Fruit fly (Drosophila melanogaster): ENCODE results near the gene CG13309.
A peak's percentile ranks its signal among the peaks of the same experiment; 100 is the strongest.

Gene CG13309

DNA sequence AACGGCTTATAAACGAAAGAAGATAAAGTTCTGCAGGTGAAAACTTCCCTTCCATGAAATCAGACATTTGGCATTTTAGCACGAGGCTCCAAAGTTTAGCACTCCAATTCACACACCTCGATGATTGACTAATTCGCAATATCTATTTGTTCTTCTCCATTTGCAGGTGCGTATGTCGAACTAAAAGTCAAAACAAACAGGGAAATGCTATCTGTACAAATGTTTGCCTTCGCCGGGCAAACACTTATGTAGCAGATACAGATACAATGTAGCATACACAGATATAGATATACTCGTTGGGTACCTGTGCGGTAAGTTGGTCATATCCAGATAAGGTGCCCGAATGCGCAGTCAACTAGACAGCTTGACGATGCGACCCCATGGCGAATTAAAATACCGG lies 24.7 kb downstream of the CG13309 start:
- no peak for TF ChIP-seq Hr83 (GFP tag; optimal IDR thresholded peaks at IDR 0.05; ENCODE audit: poor library complexity, severe bottlenecking)
- no peak for TF ChIP-seq sage (GFP tag; optimal IDR thresholded peaks at IDR 0.05)
- TF ChIP-seq h (GFP tag; optimal IDR thresholded peaks at IDR 0.05), result no peak
- TF ChIP-seq pan (optimal IDR thresholded peaks at IDR 0.05), result no peak
- TF ChIP-seq CrebA (GFP tag; optimal IDR thresholded peaks at IDR 0.05; ENCODE audit: borderline replicate concordance), result no peak
- no peak for TF ChIP-seq Dfd (GFP tag; optimal IDR thresholded peaks at IDR 0.05)
- no peak for TF ChIP-seq psq (GFP tag; optimal IDR thresholded peaks at IDR 0.05)
- no peak for TF ChIP-seq dmrt93B (GFP tag; optimal IDR thresholded peaks at IDR 0.05)
- no peak for TF ChIP-seq sv (GFP tag; optimal IDR thresholded peaks at IDR 0.05)
- TF ChIP-seq Hr78 (GFP tag; optimal IDR thresholded peaks at IDR 0.05), result no peak
- TF ChIP-seq woc (GFP tag; optimal IDR thresholded peaks at IDR 0.05), result no peak
- TF ChIP-seq Jra (GFP tag; optimal IDR thresholded peaks at IDR 0.05), result no peak
- no peak for TF ChIP-seq Vsx2 (GFP tag; optimal IDR thresholded peaks at IDR 0.05; ENCODE audit: partially characterized antibody)
- TF ChIP-seq Rel (GFP tag; optimal IDR thresholded peaks at IDR 0.05), result no peak
- TF ChIP-seq Rel (tag; optimal IDR thresholded peaks at IDR 0.05), result no peak
- no peak for TF ChIP-seq dsf (GFP tag; optimal IDR thresholded peaks at IDR 0.05; ENCODE audit: borderline replicate concordance)
- TF ChIP-seq lola (GFP tag; optimal IDR thresholded peaks at IDR 0.05), result no peak
- no peak for TF ChIP-seq brk (GFP tag; optimal IDR thresholded peaks at IDR 0.05)
- TF ChIP-seq usp (GFP tag; optimal IDR thresholded peaks at IDR 0.05), result no peak
- TF ChIP-seq Dif (GFP tag; optimal IDR thresholded peaks at IDR 0.05; ENCODE audit: partially characterized antibody), result no peak

DNA sequence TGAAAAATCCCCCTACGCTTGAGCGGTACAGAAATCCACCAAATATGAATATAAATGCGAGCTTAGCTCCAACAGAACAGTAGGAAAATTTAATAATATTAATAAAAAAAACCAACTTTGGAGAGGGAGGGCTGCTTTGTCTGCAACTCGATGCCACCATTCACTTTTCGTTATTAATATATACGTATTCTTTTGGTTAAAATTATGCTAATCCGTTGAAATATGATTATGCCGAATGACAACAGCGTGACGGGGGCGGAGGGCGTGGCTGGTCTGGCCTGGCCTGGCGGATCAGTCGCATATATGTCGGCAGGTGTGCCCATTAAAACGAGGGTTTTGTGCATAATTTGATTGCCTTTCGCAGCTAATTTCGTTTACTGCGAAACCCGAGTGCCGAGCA lies 25.2 kb downstream of the CG13309 start:
- TF ChIP-seq dl (GFP tag; optimal IDR thresholded peaks at IDR 0.05; ENCODE audit: insufficient read depth in 1 of 2, partially characterized antibody in 2 of 2), result no peak
- TF ChIP-seq CG32264 (GFP tag; optimal IDR thresholded peaks at IDR 0.05), result no peak
- no peak for TF ChIP-seq br (GFP tag; optimal IDR thresholded peaks at IDR 0.05)
- no peak for TF ChIP-seq dmrt93B (GFP tag; optimal IDR thresholded peaks at IDR 0.05)

DNA sequence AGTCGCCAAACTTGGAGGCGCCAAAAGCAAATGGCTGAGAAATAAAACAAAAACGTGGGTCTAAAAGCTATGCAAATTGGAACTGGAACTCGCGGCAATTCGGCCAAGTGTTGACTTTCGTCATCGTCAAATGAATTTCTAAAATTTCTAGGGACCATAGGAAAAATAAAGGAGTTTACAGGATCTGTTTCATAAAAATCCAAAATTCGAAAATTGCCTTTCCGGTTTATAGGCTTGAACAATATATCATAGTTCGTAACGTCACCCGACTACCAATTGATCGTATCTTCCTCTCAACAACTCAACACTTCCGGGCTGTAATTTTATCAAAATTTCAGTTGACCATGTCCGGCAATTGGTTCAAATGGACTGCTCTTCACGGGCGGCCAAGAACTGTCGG lies 26.0 kb downstream of the CG13309 start, which contains the start of gene CG32026:
Gene CG32026 (plus strand): TSS at position 301 of the 400 bp plus-strand sequence.
- TF ChIP-seq CrebA (GFP tag; optimal IDR thresholded peaks at IDR 0.05; ENCODE audit: borderline replicate concordance), result no peak

DNA sequence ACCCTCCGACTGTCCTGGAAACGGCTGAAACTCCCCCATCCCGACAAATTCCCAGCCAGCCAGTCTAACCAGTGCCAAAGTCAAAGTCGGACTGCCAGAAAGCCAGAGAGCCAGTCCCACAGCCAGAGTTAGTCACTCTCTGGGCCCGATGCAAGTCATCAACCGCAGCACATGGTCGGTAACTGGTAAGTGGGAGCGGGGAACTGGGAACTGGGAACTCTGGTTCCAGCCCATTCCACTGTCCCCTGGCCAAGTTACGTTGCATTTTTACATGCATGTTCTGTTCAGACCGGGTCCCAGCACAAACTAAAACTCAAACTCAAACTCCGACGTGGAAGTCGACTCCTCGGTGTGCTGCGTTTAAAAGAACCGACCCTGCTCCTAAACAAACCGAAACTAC lies 28.9 kb downstream of the CG13309 start:
- TF ChIP-seq Vsx2 (GFP tag; optimal IDR thresholded peaks at IDR 0.05; ENCODE audit: partially characterized antibody) (peak; percentile 47), Dif (GFP tag; optimal IDR thresholded peaks at IDR 0.05; ENCODE audit: partially characterized antibody) (peak; percentile 40), lola (GFP tag; optimal IDR thresholded peaks at IDR 0.05) (no peak), Rel (GFP tag; optimal IDR thresholded peaks at IDR 0.05) (no peak), Rel (tag; optimal IDR thresholded peaks at IDR 0.05) (peak; percentile 23)

DNA sequence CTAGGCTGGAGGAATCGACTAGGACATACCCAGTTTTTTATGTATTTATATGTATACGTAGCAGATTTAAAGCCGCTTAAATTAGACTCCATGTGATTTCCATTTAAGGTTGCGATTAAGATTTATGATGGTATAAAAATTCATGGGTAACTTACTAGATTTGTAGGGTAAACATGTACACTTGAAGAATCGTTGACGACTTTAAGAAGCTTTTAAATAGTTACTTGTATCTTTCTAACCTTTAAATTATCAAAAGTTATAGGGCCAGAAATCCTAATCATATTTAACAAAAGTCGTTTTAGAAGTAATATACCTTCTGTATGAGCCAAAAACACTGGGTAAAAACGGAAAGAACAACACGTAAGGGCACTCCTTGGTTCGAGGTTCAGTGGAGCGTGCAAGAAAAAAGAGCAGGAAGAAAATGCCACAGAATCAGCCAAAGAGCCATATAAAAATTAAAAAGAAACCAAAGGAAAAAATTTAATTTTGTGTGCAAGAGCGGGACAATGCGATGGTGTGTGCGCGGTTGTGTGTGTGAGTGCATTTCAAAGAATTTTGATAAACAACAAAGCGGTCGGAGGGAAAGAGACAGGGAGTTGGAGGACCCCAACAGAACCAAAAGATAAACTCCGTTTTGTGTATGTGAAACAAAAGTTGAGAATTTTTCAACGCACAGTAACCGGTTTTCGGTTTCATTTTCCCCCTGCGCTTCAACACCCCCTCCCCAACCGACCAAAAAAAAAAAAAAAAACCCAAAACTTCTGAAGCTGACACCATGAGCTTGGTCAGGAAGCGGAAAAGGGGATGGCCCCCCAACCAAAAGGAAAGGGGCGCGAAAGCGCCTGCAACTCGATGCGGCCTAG lies 29.6 kb downstream of the CG13309 start:
- TF ChIP-seq Hr83 (GFP tag; optimal IDR thresholded peaks at IDR 0.05; ENCODE audit: poor library complexity, severe bottlenecking) (no peak), br (GFP tag; optimal IDR thresholded peaks at IDR 0.05) (peak; percentile 58), psq (GFP tag; optimal IDR thresholded peaks at IDR 0.05) (peak; percentile 52), h (GFP tag; optimal IDR thresholded peaks at IDR 0.05) (peak; percentile 71), CrebA (GFP tag; optimal IDR thresholded peaks at IDR 0.05; ENCODE audit: borderline replicate concordance) (no peak), GATAd (GFP tag; optimal IDR thresholded peaks at IDR 0.05) (no peak), fru (GFP tag; optimal IDR thresholded peaks at IDR 0.05) (peak; percentile 67), Vsx2 (GFP tag; optimal IDR thresholded peaks at IDR 0.05; ENCODE audit: partially characterized antibody) (no peak), tai (GFP tag; optimal IDR thresholded peaks at IDR 0.05) (no peak), lola (GFP tag; optimal IDR thresholded peaks at IDR 0.05) (no peak), Sp1 (GFP tag; optimal IDR thresholded peaks at IDR 0.05) (peak; percentile 69), OdsH (GFP tag; optimal IDR thresholded peaks at IDR 0.05) (peak; percentile 41), Rel (GFP tag; optimal IDR thresholded peaks at IDR 0.05) (peak; percentile 52), Rel (tag; optimal IDR thresholded peaks at IDR 0.05) (peak; percentile 54), CG9705 (GFP tag; optimal IDR thresholded peaks at IDR 0.05) (no peak), brk (GFP tag; optimal IDR thresholded peaks at IDR 0.05) (peak; percentile 34), sage (GFP tag; optimal IDR thresholded peaks at IDR 0.05) (no peak), Jra (GFP tag; optimal IDR thresholded peaks at IDR 0.05) (peak; percentile 39), usp (GFP tag; optimal IDR thresholded peaks at IDR 0.05) (no peak), Hnf4 (GFP tag; optimal IDR thresholded peaks at IDR 0.05) (peak; percentile 42), Dfd (GFP tag; optimal IDR thresholded peaks at IDR 0.05) (no peak), N (GFP tag; optimal IDR thresholded peaks at IDR 0.05) (no peak), Mio (GFP tag; optimal IDR thresholded peaks at IDR 0.05) (no peak), woc (GFP tag; optimal IDR thresholded peaks at IDR 0.05) (peak; percentile 88), dmrt93B (GFP tag; optimal IDR thresholded peaks at IDR 0.05) (peak; percentile 43), rgr (GFP tag; optimal IDR thresholded peaks at IDR 0.05) (peak; percentile 37), dl (GFP tag; optimal IDR thresholded peaks at IDR 0.05; ENCODE audit: insufficient read depth in 1 of 2, partially characterized antibody in 2 of 2) (no peak), Hr78 (GFP tag; optimal IDR thresholded peaks at IDR 0.05) (no peak), ey (GFP tag; optimal IDR thresholded peaks at IDR 0.05) (peak; percentile 50), jim (GFP tag; optimal IDR thresholded peaks at IDR 0.05) (no peak), Dif (GFP tag; optimal IDR thresholded peaks at IDR 0.05; ENCODE audit: partially characterized antibody) (no peak), sv (GFP tag; optimal IDR thresholded peaks at IDR 0.05) (no peak), Myc (optimal IDR thresholded peaks at IDR 0.05) (no peak), Abd-B (GFP tag; optimal IDR thresholded peaks at IDR 0.05) (no peak)
